Worm (Caenorhabditis elegans): ENCODE data around the gene irld-36.

The irld-36 gene

DNA sequence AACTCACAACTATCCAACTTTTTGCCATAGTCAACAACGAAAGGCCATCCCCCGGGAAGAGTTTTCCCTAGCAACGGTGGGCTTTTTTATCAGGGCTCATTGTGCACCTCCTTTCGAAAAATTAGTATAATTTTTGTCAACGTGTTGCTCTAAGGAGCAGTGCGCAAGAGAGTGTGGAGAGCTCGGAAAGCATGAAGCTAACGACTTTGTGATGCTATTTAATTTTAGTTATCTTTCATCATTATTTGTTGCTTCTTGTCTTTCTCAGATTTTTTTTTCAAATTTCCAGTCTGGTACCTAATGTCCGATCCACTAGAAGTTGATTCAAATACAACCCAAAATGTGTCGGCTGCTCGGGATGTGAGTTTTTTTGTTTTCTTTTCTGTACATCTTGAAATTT is 50.9 kb downstream of the irld-36 start, which contains the start of gene ceh-81:
Gene ceh-81, plus strand, starts transcription at position 301 of the 400 bp plus-strand sequence.
- TF ChIP-seq ceh-9 (tag; optimal IDR thresholded peaks at IDR 0.05) = no peak
- no peak for TF ChIP-seq ceh-34 (tag; optimal IDR thresholded peaks at IDR 0.05)
- no peak for TF ChIP-seq T23F11.4 (GFP tag; optimal IDR thresholded peaks at IDR 0.05)
- no peak for TF ChIP-seq ceh-14 (tag; optimal IDR thresholded peaks at IDR 0.05)
- TF ChIP-seq pqm-1 (tag; optimal IDR thresholded peaks at IDR 0.05) = no peak
- no peak for TF ChIP-seq npax-4 (tag; optimal IDR thresholded peaks at IDR 0.05)
- no peak for TF ChIP-seq sox-4 (tag; optimal IDR thresholded peaks at IDR 0.05)
- no peak for TF ChIP-seq ztf-16 (tag; optimal IDR thresholded peaks at IDR 0.05)
- TF ChIP-seq nfya-1 (tag; optimal IDR thresholded peaks at IDR 0.05) = no peak

All from whole organism, late embryonic.